Fruit fly (Drosophila melanogaster): Measurements from ENCODE around the gene CG6765.
A peak's percentile ranks its signal among the peaks of the same experiment; 100 is the strongest.

The CG6765 gene

DNA sequence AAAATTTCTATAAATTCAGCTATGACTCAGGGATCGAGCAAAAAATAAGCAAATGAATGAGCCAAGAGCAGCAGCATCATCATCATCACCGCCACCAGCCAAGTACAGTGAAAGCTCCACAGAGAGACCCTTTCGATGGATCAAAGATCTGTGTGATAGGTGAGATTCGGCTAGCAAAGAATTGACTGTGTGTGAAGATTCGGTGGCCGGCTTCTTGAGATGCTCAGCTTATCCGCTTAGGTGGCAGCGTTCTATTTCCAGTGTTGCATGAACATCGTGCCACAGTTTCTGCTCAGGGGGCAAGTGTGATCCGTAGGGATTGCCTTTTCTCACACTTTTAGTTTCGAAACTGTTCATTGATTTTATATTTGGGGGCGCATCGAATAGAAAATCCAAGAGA is 40.6 kb downstream of the CG6765 start (continued):
- TF ChIP-seq sens-2 (GFP tag; IDR thresholded peaks at IDR 0.05): no peak
- no peak for TF ChIP-seq CG13296 (GFP tag; optimal IDR thresholded peaks at IDR 0.05)
- TF ChIP-seq BtbVII (GFP tag; optimal IDR thresholded peaks at IDR 0.05): no peak
- no peak for TF ChIP-seq lbe (GFP tag; optimal IDR thresholded peaks at IDR 0.05)
- no peak for TF ChIP-seq CrebB (tag; optimal IDR thresholded peaks at IDR 0.05)
- peak; percentile 56 for TF ChIP-seq Med (GFP tag)
- no peak for TF ChIP-seq unc-4 (GFP tag; IDR thresholded peaks at IDR 0.05; ENCODE audit: partially characterized antibody)
- TF ChIP-seq pros (GFP tag; optimal IDR thresholded peaks at IDR 0.05): no peak
- peak; percentile 18 for TF ChIP-seq Oli (tag; optimal IDR thresholded peaks at IDR 0.05)
- TF ChIP-seq CG8290 (GFP tag; optimal IDR thresholded peaks at IDR 0.05): no peak
- TF ChIP-seq CG8290 (tag; optimal IDR thresholded peaks at IDR 0.05): peak in 1 of 2 experiments; percentile 42
- no peak for TF ChIP-seq jing (GFP tag; optimal IDR thresholded peaks at IDR 0.05)
- peak; percentile 50; the same call in 1 of the 3 replicates for TF ChIP-seq dysf (GFP tag; IDR thresholded peaks at IDR 0.05)
- TF ChIP-seq CG4328 (GFP tag; optimal IDR thresholded peaks at IDR 0.05): no peak
- 0 out of 2 replicates have a peak, but pooled peaks have one; percentile 34 for TF ChIP-seq slbo (GFP tag; IDR thresholded peaks at IDR 0.05)
- no peak for TF ChIP-seq CG6272 (GFP tag; IDR thresholded peaks at IDR 0.05)
- TF ChIP-seq CG42726 (GFP tag; IDR thresholded peaks at IDR 0.05; ENCODE audit: partially characterized antibody): no peak
- no peak for TF ChIP-seq CG13287 (GFP tag; IDR thresholded peaks at IDR 0.05; ENCODE audit: partially characterized antibody)
- TF ChIP-seq CG14441 (GFP tag; IDR thresholded peaks at IDR 0.05): no peak
- peak; percentile 43 for TF ChIP-seq CG2120 (GFP tag; optimal IDR thresholded peaks at IDR 0.05)
- TF ChIP-seq CG7928 (GFP tag; optimal IDR thresholded peaks at IDR 0.05): no peak
- TF ChIP-seq row (GFP tag; IDR thresholded peaks at IDR 0.05): peak; percentile 61
- TF ChIP-seq aop (GFP tag; IDR thresholded peaks at IDR 0.05): no peak; the same call in 1 of the 2 replicates
- TF ChIP-seq CG16779 (GFP tag; IDR thresholded peaks at IDR 0.05): 0 out of 2 replicates have a peak, but pooled peaks have one; percentile 21
- TF ChIP-seq Asciz (GFP tag; optimal IDR thresholded peaks at IDR 0.05): no peak
- no peak for TF ChIP-seq Ssrp (tag; optimal IDR thresholded peaks at IDR 0.05)
- no peak for TF ChIP-seq CG10462 (GFP tag; optimal IDR thresholded peaks at IDR 0.05)
- TF ChIP-seq CG9817 (tag; optimal IDR thresholded peaks at IDR 0.05): no peak
- TF ChIP-seq ac (GFP tag; optimal IDR thresholded peaks at IDR 0.05): no peak
- no peak for TF ChIP-seq CG9437 (GFP tag; optimal IDR thresholded peaks at IDR 0.05)

DNA sequence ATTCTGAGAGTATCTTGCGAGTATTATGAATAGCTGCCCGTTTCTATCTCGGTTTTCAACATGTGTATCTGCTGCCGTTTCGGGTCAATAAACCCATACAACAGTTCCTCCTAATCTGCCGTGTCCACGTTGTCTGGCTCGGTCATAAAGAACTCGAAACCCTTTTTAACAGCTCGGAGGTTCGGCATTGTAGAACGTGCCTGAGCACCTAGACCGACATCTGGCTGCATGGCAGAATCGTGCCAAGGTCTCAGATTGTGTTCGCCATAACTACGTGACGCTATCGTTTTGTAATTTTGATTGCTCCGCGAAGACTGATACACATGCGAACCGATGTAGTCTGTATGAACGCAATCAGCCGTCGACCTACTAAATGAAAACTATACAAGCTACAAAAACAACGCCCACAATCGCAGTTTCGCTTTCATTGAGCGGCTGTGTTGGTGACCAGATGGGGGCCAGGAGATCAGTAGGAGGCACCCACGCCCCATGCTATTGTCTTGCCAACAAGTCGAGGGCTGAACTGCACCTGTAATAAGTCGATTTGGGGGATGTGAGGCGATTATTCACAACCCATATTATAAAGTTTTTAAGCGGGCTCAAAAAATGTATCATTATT is 41.6 kb downstream of the CG6765 start:
- TF ChIP-seq sd (tag; optimal IDR thresholded peaks at IDR 0.05) (peak; percentile 68), Blimp-1 (GFP tag; optimal IDR thresholded peaks at IDR 0.05) (peak; percentile 72), cwo (GFP tag; optimal IDR thresholded peaks at IDR 0.05) (peak; percentile 76), GATAe (GFP tag; conservative IDR thresholded peaks at IDR 0.05) (peak; percentile 42; the same call in 1 of the 2 replicates), sug (tag; optimal IDR thresholded peaks at IDR 0.05) (peak; percentile 66), Dp (GFP tag; optimal IDR thresholded peaks at IDR 0.05) (no peak), Med (GFP tag) (peak; percentile 76), Deaf1 (tag; optimal IDR thresholded peaks at IDR 0.05) (peak; percentile 19), psq (GFP tag; optimal IDR thresholded peaks at IDR 0.05) (no peak), ci (GFP tag; IDR thresholded peaks at IDR 0.05) (peak; percentile 27; the same call in 1 of the 3 replicates), Dref (GFP tag; IDR thresholded peaks at IDR 0.05) (no peak), CG4328 (GFP tag; optimal IDR thresholded peaks at IDR 0.05) (no peak), CG10147 (GFP tag; optimal IDR thresholded peaks at IDR 0.05) (no peak), grn (GFP tag; optimal IDR thresholded peaks at IDR 0.05) (peak; percentile 26), Pdp1 (GFP tag; optimal IDR thresholded peaks at IDR 0.05) (peak in 1 of 2 experiments; percentile 62), hkb (optimal IDR thresholded peaks at IDR 0.05) (no peak), hkb (GFP tag; IDR thresholded peaks at IDR 0.05) (0 out of 2 replicates have a peak, but pooled peaks have one; percentile 17), ftz-f1 (GFP tag; optimal IDR thresholded peaks at IDR 0.05) (peak; percentile 74), sr (GFP tag; IDR thresholded peaks at IDR 0.05) (peak; percentile 94), chinmo (GFP tag; IDR thresholded peaks at IDR 0.05; ENCODE audit: partially characterized antibody) (peak; percentile 89), CG12769 (tag; optimal IDR thresholded peaks at IDR 0.05) (peak; percentile 13), ara (GFP tag; IDR thresholded peaks at IDR 0.05) (0 out of 2 replicates have a peak, but pooled peaks have one; percentile 43), cad (GFP tag; optimal IDR thresholded peaks at IDR 0.05) (peak; percentile 60)

All from whole organism, embryonic.